Worm (Caenorhabditis elegans): Measurements from ENCODE around the gene mls-1.

The mls-1 gene

DNA sequence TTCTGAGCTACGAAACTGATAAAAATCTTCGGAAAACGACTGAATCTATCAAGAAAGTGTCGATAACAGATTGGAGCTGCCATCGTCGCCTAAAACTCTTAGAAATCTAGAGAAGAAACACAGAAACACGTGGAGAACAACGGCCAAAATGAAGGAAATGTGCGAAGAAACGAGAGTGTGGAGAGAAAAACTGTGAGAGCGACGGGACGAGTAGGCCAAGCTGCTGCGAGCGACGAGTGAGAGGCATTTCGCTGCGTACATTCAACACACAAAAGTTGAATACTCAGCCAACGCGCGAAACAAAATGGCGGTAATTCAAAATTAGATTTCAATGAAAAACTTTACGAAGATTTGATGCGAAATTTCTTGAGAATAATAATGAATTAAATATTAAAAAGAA is 38.2 kb downstream of the mls-1 start (continued):
- TF ChIP-seq nhr-90 (tag; optimal IDR thresholded peaks at IDR 0.05): peak; percentile 74
- TF ChIP-seq mel-28 (tag; optimal IDR thresholded peaks at IDR 0.05; ENCODE audit: borderline replicate concordance): no peak
- TF ChIP-seq pbrm-1 (GFP tag; IDR thresholded peaks at IDR 0.05): peak; percentile 70
- peak; percentile 9 for TF ChIP-seq snpc-3.4 (tag; optimal IDR thresholded peaks at IDR 0.05)
- TF ChIP-seq lir-1 (GFP tag; conservative IDR thresholded peaks at IDR 0.05): peak; percentile 62; the same call in 1 of the 2 replicates
- no peak for TF ChIP-seq nfya-1 (tag; optimal IDR thresholded peaks at IDR 0.05; ENCODE audit: borderline replicate concordance, insufficient read depth)
- no peak for TF ChIP-seq hlh-26 (GFP tag; conservative IDR thresholded peaks at IDR 0.05)
- TF ChIP-seq nhr-27 (tag; optimal IDR thresholded peaks at IDR 0.05): no peak
- peak; percentile 27 for TF ChIP-seq F49E8.2 (tag; optimal IDR thresholded peaks at IDR 0.05; ENCODE audit: insufficient read depth)
- no peak for TF ChIP-seq cebp-1 (GFP tag; IDR thresholded peaks at IDR 0.05)
- TF ChIP-seq cebp-1 (tag; optimal IDR thresholded peaks at IDR 0.05): peak; percentile 81
- TF ChIP-seq Y53G8AR.9 (GFP tag; conservative IDR thresholded peaks at IDR 0.05): peak; percentile 66; the same call in 1 of the 2 replicates
- peak; percentile 84 for TF ChIP-seq madf-10 (tag; optimal IDR thresholded peaks at IDR 0.05)
- no peak for TF ChIP-seq F52B5.7 (tag; optimal IDR thresholded peaks at IDR 0.05)
- TF ChIP-seq bed-1 (GFP tag; IDR thresholded peaks at IDR 0.05): no peak
- peak; percentile 75 for TF ChIP-seq ceh-27 (GFP tag; optimal IDR thresholded peaks at IDR 0.05)
- no peak for TF ChIP-seq Y67H2A.10 (GFP tag; conservative IDR thresholded peaks at IDR 0.05)
- peak; percentile 50 for TF ChIP-seq F33H1.4 (GFP tag; IDR thresholded peaks at IDR 0.05)
- peak; percentile 93 for TF ChIP-seq attf-5 (GFP tag; optimal IDR thresholded peaks at IDR 0.05)
- no peak for TF ChIP-seq ztf-6 (GFP tag; IDR thresholded peaks at IDR 0.05)
- TF ChIP-seq egl-18 (GFP tag; IDR thresholded peaks at IDR 0.05): no peak
- peak; percentile 99 for TF ChIP-seq dpl-1 (GFP tag; optimal IDR thresholded peaks at IDR 0.05)
- no peak for TF ChIP-seq gei-17 (GFP tag; optimal IDR thresholded peaks at IDR 0.05)
- no peak for TF ChIP-seq nfya-2 (GFP tag; IDR thresholded peaks at IDR 0.05)
- TF ChIP-seq F57C9.4 (tag; optimal IDR thresholded peaks at IDR 0.05): no peak

DNA sequence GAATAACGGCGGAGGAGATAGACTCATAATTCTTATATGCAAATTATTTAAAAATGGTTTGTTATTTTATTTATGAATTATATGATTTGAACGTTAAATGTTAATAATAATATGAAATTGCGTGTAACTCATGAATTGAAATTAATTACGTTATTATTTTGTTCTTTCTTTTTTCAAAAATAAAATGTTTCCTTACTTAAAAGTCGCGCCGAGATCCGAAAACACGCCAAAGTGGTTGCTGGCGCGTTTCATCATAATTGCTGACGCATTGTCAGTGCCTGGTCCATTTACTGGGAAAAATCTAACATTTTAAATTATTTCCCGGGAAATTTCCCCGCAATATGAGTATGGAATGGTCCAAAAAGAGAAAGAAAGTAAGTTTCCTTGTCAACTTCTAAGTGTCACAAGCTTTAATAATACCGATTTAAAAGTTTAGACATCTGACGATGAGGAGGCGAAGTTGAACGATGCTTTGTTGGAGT is 39.3 kb downstream of the mls-1 start, which contains the start of the genes C07H6.9 and sap-140:
C07H6.9 (minus strand) TSS at position 51 of the 482 bp plus-strand sequence.
sap-140 (plus strand) TSS at position 318 of the 482 bp plus-strand sequence.
- no peak for TF ChIP-seq F39B2.1 (GFP tag; IDR thresholded peaks at IDR 0.05)
- TF ChIP-seq lin-35 (GFP tag; optimal IDR thresholded peaks at IDR 0.05): peak in 2 of 3 experiments; percentile 84 to 92
- peak; percentile 48 for TF ChIP-seq hmg-1.2 (GFP tag; IDR thresholded peaks at IDR 0.05)
- peak; percentile 67 for TF ChIP-seq attf-5 (GFP tag; optimal IDR thresholded peaks at IDR 0.05)
- TF ChIP-seq egl-44 (GFP tag; IDR thresholded peaks at IDR 0.05): no peak
- no peak for TF ChIP-seq cebp-1 (GFP tag; IDR thresholded peaks at IDR 0.05)
- TF ChIP-seq cebp-1 (tag; optimal IDR thresholded peaks at IDR 0.05): peak; percentile 75
- no peak for TF ChIP-seq ceh-27 (GFP tag; optimal IDR thresholded peaks at IDR 0.05)
- peak; percentile 53 for TF ChIP-seq tbp1 (GFP tag; optimal IDR thresholded peaks at IDR 0.05)
- peak; percentile 77 for TF ChIP-seq lin-40 (tag; optimal IDR thresholded peaks at IDR 0.05)
- TF ChIP-seq ceh-91 (GFP tag; IDR thresholded peaks at IDR 0.05): peak; percentile 53
- no peak for TF ChIP-seq lsy-27 (tag; optimal IDR thresholded peaks at IDR 0.05; ENCODE audit: borderline replicate concordance, insufficient read depth)
- peak; percentile 96 for TF ChIP-seq dpl-1 (GFP tag; optimal IDR thresholded peaks at IDR 0.05)
- peak; percentile 90 for TF ChIP-seq lin-54 (GFP tag; optimal IDR thresholded peaks at IDR 0.05)
- TF ChIP-seq snpc-4 (GFP tag; optimal IDR thresholded peaks at IDR 0.05): no peak
- TF ChIP-seq snpc-4 (tag; optimal IDR thresholded peaks at IDR 0.05): peak in 2 of 4 experiments; percentile 30 to 67
- peak; percentile 62 for TF ChIP-seq tlf-1 (GFP tag; optimal IDR thresholded peaks at IDR 0.05)
- peak; percentile 62 for TF ChIP-seq madf-6 (GFP tag; IDR thresholded peaks at IDR 0.05)
- no peak for TF ChIP-seq B0035.1 (tag; optimal IDR thresholded peaks at IDR 0.05)
- peak; percentile 1 for TF ChIP-seq atf-7 (tag; optimal IDR thresholded peaks at IDR 0.05)
- TF ChIP-seq efl-1 (GFP tag; optimal IDR thresholded peaks at IDR 0.05): peak; percentile 84
- TF ChIP-seq F57C9.4 (tag; optimal IDR thresholded peaks at IDR 0.05): no peak
- peak; percentile 65 for TF ChIP-seq lsl-1 (GFP tag; optimal IDR thresholded peaks at IDR 0.05)
- TF ChIP-seq madf-3 (GFP tag; IDR thresholded peaks at IDR 0.05): peak; percentile 72; the same call in 1 of the 2 replicates
- TF ChIP-seq tbx-9 (tag; optimal IDR thresholded peaks at IDR 0.05; ENCODE audit: borderline replicate concordance): no peak
- no peak for TF ChIP-seq T07F8.4 (tag; optimal IDR thresholded peaks at IDR 0.05)
- TF ChIP-seq ztf-18 (tag; optimal IDR thresholded peaks at IDR 0.05): peak; percentile 95
- TF ChIP-seq gei-17 (GFP tag; optimal IDR thresholded peaks at IDR 0.05): no peak
- TF ChIP-seq F33H1.4 (GFP tag; IDR thresholded peaks at IDR 0.05): peak; percentile 66

All from whole organism, young adult.